Worm (Caenorhabditis elegans): Measurements from ENCODE around the gene pgp-3.

DNA sequence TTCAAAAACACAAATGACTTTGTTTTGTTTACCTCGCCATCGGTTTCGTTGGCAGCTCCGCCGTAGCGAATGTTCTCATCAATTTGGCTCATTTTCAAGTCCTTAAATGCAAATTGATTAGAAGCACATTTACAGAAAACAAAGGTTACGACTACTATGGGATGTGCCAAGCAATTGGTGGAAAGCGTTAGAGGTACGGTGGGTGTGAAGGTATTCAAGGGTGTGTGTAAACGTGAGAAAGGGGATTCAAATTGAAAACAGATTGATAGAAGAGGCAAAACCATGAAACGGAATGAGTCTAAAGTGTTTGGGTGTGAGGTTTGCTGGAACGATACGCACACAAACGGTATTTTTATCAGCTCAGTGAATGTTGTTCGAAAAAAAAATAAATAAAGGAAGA lies 25.4 kb downstream of the pgp-3 start, which contains the start of gene tni-1:
- TF ChIP-seq dao-5 (tag; optimal IDR thresholded peaks at IDR 0.05) (no peak), him-1 (tag; optimal IDR thresholded peaks at IDR 0.05) (no peak), W03F9.2 (tag; optimal IDR thresholded peaks at IDR 0.05) (no peak)
